Fruit fly (Drosophila melanogaster) whole organism, embryonic: ENCODE measurements around the gene Cpsf5.

Experiments used
- C15 ChIP-seq: fragments of 200-800 bp; sonication (Bioruptor generic); IDR thresholded peaks from 3 replicates; pipeline ENCODE4 v1.3.6; 2022; ENCODE audit warnings: missing biosample characterization, missing genetic modification characterization
- CG10209 ChIP-seq: fragments of 200-800 bp; sonication (Bioruptor generic); optimal IDR thresholded peaks from 3 replicates; lab custom pipeline; 2017; ENCODE audit warnings: missing biosample characterization, mild to moderate bottlenecking, missing genetic modification characterization, missing genetic modification reagents
- CG10462 ChIP-seq: fragments of 200-800 bp; sonication (Bioruptor generic); optimal IDR thresholded peaks from 2 replicates; lab custom pipeline; 2016; ENCODE audit warnings: missing biosample characterization, missing genetic modification characterization
- CG11398 ChIP-seq: fragments of 200-800 bp; sonication (Bioruptor generic); optimal IDR thresholded peaks from 2 replicates; lab custom pipeline; 2016; ENCODE audit warnings: missing biosample characterization, missing genetic modification characterization
- CG11456 ChIP-seq: fragments of 200-800 bp; sonication (Bioruptor generic); IDR thresholded peaks from 3 replicates; pipeline ENCODE4 v1.3.6; 2022; ENCODE audit warnings: missing biosample characterization, missing genetic modification characterization
- CG11723 ChIP-seq: fragments of 200-800 bp; sonication (Bioruptor generic); optimal IDR thresholded peaks from 2 replicates; lab custom pipeline; 2017; ENCODE audit warnings: missing biosample characterization, mild to moderate bottlenecking, missing genetic modification characterization
- CG12391 ChIP-seq: fragments of 200-800 bp; sonication (Bioruptor generic); optimal IDR thresholded peaks from 3 replicates; lab custom pipeline; 2018; ENCODE audit warnings: missing biosample characterization, mild to moderate bottlenecking, missing genetic modification characterization, moderate library complexity
- CG14441 ChIP-seq: fragments of 200-800 bp; sonication (Bioruptor generic); IDR thresholded peaks from 2 replicates; pipeline ENCODE4 v1.3.6; 2022; ENCODE audit warnings: missing biosample characterization, missing genetic modification characterization
- CG16815 ChIP-seq: fragments of 200-800 bp; sonication (Bioruptor generic); optimal IDR thresholded peaks from 3 replicates; lab custom pipeline; 2017; ENCODE audit warnings: missing biosample characterization, mild to moderate bottlenecking, missing genetic modification characterization
- CG18262 ChIP-seq: fragments of 200-800 bp; optimal IDR thresholded peaks from 3 replicates; lab custom pipeline; 2019; ENCODE audit warnings: missing biosample characterization, mild to moderate bottlenecking, missing genetic modification characterization, moderate library complexity
- CG3065 ChIP-seq: fragments of 200-800 bp; sonication (Bioruptor generic); optimal IDR thresholded peaks from 2 replicates; lab custom pipeline; 2016; ENCODE audit warnings: missing biosample characterization, missing genetic modification characterization
- CG32767 ChIP-seq: fragments of 200-800 bp; sonication (Bioruptor generic); IDR thresholded peaks from 2 replicates; pipeline ENCODE4 v1.3.6; 2022; ENCODE audit warnings: missing biosample characterization, missing genetic modification characterization
- CG33213 ChIP-seq: fragments of 200-800 bp; sonication (Bioruptor generic); optimal IDR thresholded peaks from 3 replicates; lab custom pipeline; 2016; ENCODE audit warnings: missing biosample characterization, missing genetic modification characterization
- CG3847 ChIP-seq: fragments of 200-800 bp; sonication (Bioruptor generic); IDR thresholded peaks from 2 replicates; pipeline ENCODE4 v1.3.6; 2022; ENCODE audit warnings: missing biosample characterization, missing genetic modification characterization
- CG4730 ChIP-seq: fragments of 200-800 bp; sonication (Bioruptor generic); IDR thresholded peaks from 2 replicates; pipeline ENCODE4 v1.3.6; 2022; ENCODE audit warnings: missing biosample characterization, missing genetic modification characterization
- CG6254 ChIP-seq: fragments of 200-800 bp; sonication (Bioruptor generic); optimal IDR thresholded peaks from 3 replicates; lab custom pipeline; 2017; ENCODE audit warnings: mild to moderate bottlenecking, missing biosample characterization, missing genetic modification reagents, missing genetic modification characterization
- CG6272 ChIP-seq: fragments of 200-800 bp; sonication (Bioruptor generic); IDR thresholded peaks from 2 replicates; pipeline ENCODE4 v1.3.6; 2022; ENCODE audit warnings: missing biosample characterization, missing genetic modification characterization
- CG8281 ChIP-seq: fragments of 200-800 bp; sonication (Bioruptor generic); optimal IDR thresholded peaks from 2 replicates; lab custom pipeline; 2018; ENCODE audit warnings: missing biosample characterization, mild to moderate bottlenecking, missing genetic modification characterization, moderate library complexity
- CG8765 ChIP-seq: fragments of 200-800 bp; sonication (Bioruptor generic); IDR thresholded peaks from 2 replicates; pipeline ENCODE4 v1.3.6; 2022; ENCODE audit warnings: missing biosample characterization, missing genetic modification characterization
- CG9437 ChIP-seq: fragments of 200-800 bp; sonication (Bioruptor generic); optimal IDR thresholded peaks from 2 replicates; lab custom pipeline; 2018; ENCODE audit warnings: missing biosample characterization, mild to moderate bottlenecking, missing genetic modification characterization
- Doc2 ChIP-seq: fragments of 200-800 bp; sonication (Bioruptor generic); IDR thresholded peaks from 2 replicates; pipeline ENCODE4 v1.3.6; 2022; ENCODE audit warnings: missing biosample characterization, missing genetic modification characterization
- Eip74EF ChIP-seq, 2 experiments: fragments of 200-800 bp in 1 of 2; fragments of >200 bp in 1 of 2; sonication (Bioruptor generic) in 1 of 2; optimal IDR thresholded peaks; 2 replicates each; lab custom pipeline; 2017 to 2019; ENCODE audit warnings: missing biosample characterization in 2 of 2, missing genetic modification characterization in 2 of 2, mild to moderate bottlenecking in 1 of 2, moderate library complexity in 1 of 2
- Fer1 ChIP-seq: fragments of 200-800 bp; sonication (Bioruptor generic); optimal IDR thresholded peaks from 2 replicates; lab custom pipeline; 2017; ENCODE audit warnings: missing biosample characterization, mild to moderate bottlenecking, missing genetic modification characterization
- Hand ChIP-seq: fragments of 200-800 bp; sonication (Bioruptor generic); optimal IDR thresholded peaks from 2 replicates; lab custom pipeline; 2017; ENCODE audit warnings: mild to moderate bottlenecking, missing biosample characterization, missing genetic modification reagents, missing genetic modification characterization
- Hr39 ChIP-seq: fragments of >200 bp; optimal IDR thresholded peaks from 2 replicates; lab custom pipeline; 2017
- Jarid2 ChIP-seq: fragments of 200-800 bp; sonication (Bioruptor generic); optimal IDR thresholded peaks from 3 replicates; lab custom pipeline; 2017; ENCODE audit warnings: mild to moderate bottlenecking, missing biosample characterization, missing genetic modification reagents, missing genetic modification characterization
- NC2α ChIP-seq: fragments of 200-800 bp; sonication (Bioruptor generic); optimal IDR thresholded peaks from 2 replicates; lab custom pipeline; 2016; ENCODE audit warnings: missing biosample characterization, missing genetic modification characterization
- NFAT ChIP-seq: fragments of 200-800 bp; sonication (Bioruptor generic); IDR thresholded peaks from 2 replicates; pipeline ENCODE4 v1.3.6; 2022; ENCODE audit warnings: missing biosample characterization, missing genetic modification characterization
- Sox100B ChIP-seq: fragments of 200-800 bp; sonication (Bioruptor generic); optimal IDR thresholded peaks from 3 replicates; lab custom pipeline; 2018; ENCODE audit warnings: missing biosample characterization, mild to moderate bottlenecking, missing genetic modification characterization
- abd-A ChIP-seq: fragments of 200-800 bp; sonication (Bioruptor generic); optimal IDR thresholded peaks from 3 replicates; lab custom pipeline; 2019; ENCODE audit warnings: missing biosample characterization, mild to moderate bottlenecking, missing genetic modification characterization, moderate library complexity
- ac ChIP-seq: fragments of 200-800 bp; sonication (Bioruptor generic); optimal IDR thresholded peaks from 3 replicates; lab custom pipeline; 2017; ENCODE audit warnings: missing biosample characterization, mild to moderate bottlenecking, missing genetic modification characterization
- amos ChIP-seq: fragments of 200-800 bp; sonication (Bioruptor generic); IDR thresholded peaks from 2 replicates; pipeline ENCODE4 v1.3.6; 2022; ENCODE audit warnings: missing biosample characterization, missing genetic modification characterization; ENCODE audit not compliant: partially characterized antibody
- ap ChIP-seq: fragments of 200-800 bp; sonication (Bioruptor generic); IDR thresholded peaks from 2 replicates; pipeline ENCODE4 v1.3.6; 2022; ENCODE audit warnings: missing biosample characterization, missing genetic modification characterization
- bowl ChIP-seq: fragments of 200-800 bp; sonication (Bioruptor generic); IDR thresholded peaks from 2 replicates; pipeline ENCODE4 v1.3.6; 2022; ENCODE audit warnings: missing biosample characterization, missing genetic modification characterization
- dmrt11E ChIP-seq: fragments of 200-800 bp; sonication (Bioruptor generic); optimal IDR thresholded peaks from 3 replicates; lab custom pipeline; 2018; ENCODE audit warnings: missing biosample characterization, mild to moderate bottlenecking, missing genetic modification characterization, moderate library complexity
- ewg ChIP-seq: fragments of 200-800 bp; sonication (Bioruptor generic); optimal IDR thresholded peaks from 3 replicates; lab custom pipeline; 2017; ENCODE audit warnings: mild to moderate bottlenecking, missing biosample characterization, missing genetic modification reagents, missing genetic modification characterization
- fd3F ChIP-seq: fragments of 200-800 bp; sonication (Bioruptor generic); optimal IDR thresholded peaks from 2 replicates; lab custom pipeline; 2018; ENCODE audit warnings: missing biosample characterization, mild to moderate bottlenecking, missing genetic modification characterization, moderate library complexity
- fd64A ChIP-seq: fragments of 200-800 bp; sonication (Bioruptor generic); optimal IDR thresholded peaks from 3 replicates; lab custom pipeline; 2018; ENCODE audit warnings: missing biosample characterization, mild to moderate bottlenecking, missing genetic modification characterization
- ftz-f1 ChIP-seq: fragments of 200-800 bp; sonication (Bioruptor generic); optimal IDR thresholded peaks from 2 replicates; lab custom pipeline; 2016; ENCODE audit warnings: missing biosample characterization, missing genetic modification characterization
- grn ChIP-seq: fragments of 200-800 bp; sonication (Bioruptor generic); optimal IDR thresholded peaks from 3 replicates; lab custom pipeline; 2017; ENCODE audit warnings: missing biosample characterization, missing genetic modification characterization
- h ChIP-seq: fragments of >200 bp; optimal IDR thresholded peaks from 2 replicates; lab custom pipeline; 2017
- hth ChIP-seq: fragments of >200 bp; optimal IDR thresholded peaks from 2 replicates; lab custom pipeline; 2017; ENCODE audit warnings: inconsistent platforms
- insv ChIP-seq, 2 experiments: fragments of 200-800 bp; sonication (Bioruptor generic); optimal IDR thresholded peaks; 3 replicates each; lab custom pipeline; 2016 to 2018; ENCODE audit warnings: missing biosample characterization in 2 of 2, missing genetic modification characterization in 2 of 2
- mld ChIP-seq: fragments of 200-800 bp; sonication (Bioruptor generic); IDR thresholded peaks from 3 replicates; pipeline ENCODE4 v1.3.6; 2022; ENCODE audit warnings: missing biosample characterization, missing genetic modification characterization; ENCODE audit not compliant: partially characterized antibody
- nmo ChIP-seq: fragments of 200-800 bp; sonication (Bioruptor generic); optimal IDR thresholded peaks from 2 replicates; lab custom pipeline; 2018; ENCODE audit warnings: missing biosample characterization, mild to moderate bottlenecking, missing genetic modification characterization, moderate library complexity
- nom ChIP-seq: fragments of 200-800 bp; sonication (Bioruptor generic); optimal IDR thresholded peaks from 2 replicates; lab custom pipeline; 2017; ENCODE audit warnings: missing biosample characterization, missing genetic modification characterization, mild to moderate bottlenecking, moderate library complexity, missing genetic modification reagents
- peb ChIP-seq: fragments of 200-800 bp; sonication (Bioruptor generic); IDR thresholded peaks from 2 replicates; pipeline ENCODE4 v1.3.6; 2022; ENCODE audit warnings: missing biosample characterization, missing genetic modification characterization
- scrt ChIP-seq: fragments of 200-800 bp; sonication (Bioruptor generic); optimal IDR thresholded peaks from 2 replicates; lab custom pipeline; 2018; ENCODE audit warnings: missing biosample characterization, mild to moderate bottlenecking, missing genetic modification characterization, moderate library complexity
- ssp ChIP-seq: fragments of 200-800 bp; sonication (Bioruptor generic); IDR thresholded peaks from 2 replicates; pipeline ENCODE4 v1.3.6; 2022; ENCODE audit warnings: missing biosample characterization, missing genetic modification characterization
- tll ChIP-seq, 2 experiments: fragments of 200-800 bp in 1 of 2; fragments of >200 bp in 1 of 2; sonication (Bioruptor generic) in 1 of 2; optimal IDR thresholded peaks; 2 replicates each; lab custom pipeline; 2017 to 2019; ENCODE audit warnings: missing biosample characterization in 2 of 2, missing genetic modification characterization in 2 of 2, mild to moderate bottlenecking in 1 of 2, moderate library complexity in 1 of 2

The Cpsf5 gene

DNA sequence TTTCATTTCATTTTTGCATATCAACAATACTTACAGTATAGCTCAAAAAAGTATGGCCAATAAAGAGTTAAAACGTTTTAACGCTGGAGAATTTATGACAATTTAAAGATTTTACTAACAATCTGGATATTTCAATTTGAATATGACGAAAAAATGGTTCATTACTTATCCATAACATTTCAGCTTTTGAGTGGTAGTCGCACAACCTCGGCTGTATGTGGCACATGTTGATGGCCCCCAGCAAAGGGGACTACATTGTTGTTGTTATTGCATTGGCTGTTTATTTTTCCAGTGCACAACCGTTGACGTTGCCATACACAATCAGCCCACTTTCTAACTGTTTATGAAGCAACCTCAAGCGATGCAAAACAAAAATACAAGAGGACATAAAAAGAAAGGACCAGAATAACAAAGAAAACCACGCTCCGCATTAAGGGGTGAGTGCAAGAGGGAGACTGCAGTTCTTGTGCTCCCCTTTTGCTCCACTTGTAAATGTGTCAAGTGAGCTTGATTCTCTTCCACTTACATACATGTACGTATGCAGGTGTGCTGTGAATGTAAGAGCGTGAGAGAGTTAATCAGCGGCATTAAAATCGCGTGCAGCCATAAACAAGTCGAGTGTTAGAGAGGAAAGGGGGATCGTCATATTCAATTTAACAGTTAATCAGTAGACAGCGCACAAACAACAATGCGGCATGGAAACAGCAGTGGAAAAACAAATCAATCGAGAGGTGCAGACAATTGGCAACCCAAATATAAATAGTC, 9.4 kb downstream of the Cpsf5 start (continued):
- TF ChIP-seq tll (GFP tag; optimal IDR thresholded peaks at IDR 0.05; lab: Kevin White, UChicago) (no peak), CG16815 (GFP tag; lab: Kevin White, UChicago) (no peak), grn (GFP tag; lab: Kevin White, UChicago) (no peak), CG4730 (GFP tag; lab: Robert Waterston, UW) (no peak), CG10462 (GFP tag; lab: Kevin White, UChicago) (no peak), CG3065 (GFP tag; lab: Kevin White, UChicago) (no peak), C15 (no peak), NC2α (GFP tag; lab: Kevin White, UChicago) (no peak), CG3847 (peak; percentile 12; the same call in 1 of the 2 replicates), hth (lab: Kevin White, UChicago) (no peak), mld (GFP tag; lab: Robert Waterston, UW) (no peak), Jarid2 (GFP tag; lab: Kevin White, UChicago) (no peak), dmrt11E (tag; lab: Kevin White, UChicago) (no peak), ap (GFP tag; lab: Robert Waterston, UW) (peak; percentile 62), CG8281 (tag; lab: Kevin White, UChicago) (no peak), CG6272 (GFP tag; lab: Robert Waterston, UW) (no peak), CG32767 (GFP tag; lab: Robert Waterston, UW) (no peak), Doc2 (no peak), CG11723 (no peak), CG11398 (peak; percentile 2), CG9437 (GFP tag; lab: Kevin White, UChicago) (peak; percentile 24), Fer1 (peak; percentile 21), bowl (GFP tag; lab: Robert Waterston, UW) (no peak), fd3F (GFP tag; lab: Kevin White, UChicago) (peak; percentile 21), scrt (peak; percentile 4), nom (peak; percentile 90), insv (GFP tag; optimal IDR thresholded peaks at IDR 0.05; lab: Kevin White, UChicago) (no peak), ac (GFP tag; lab: Kevin White, UChicago) (no peak), CG6254 (GFP tag; lab: Kevin White, UChicago) (no peak), CG33213 (GFP tag; lab: Kevin White, UChicago) (no peak), CG8765 (GFP tag; lab: Robert Waterston, UW) (no peak), Hand (GFP tag; lab: Kevin White, UChicago) (no peak), fd64A (GFP tag; lab: Kevin White, UChicago) (no peak), CG18262 (tag; lab: Kevin White, UChicago) (peak; percentile 56), amos (GFP tag; lab: Robert Waterston, UW) (no peak), ewg (GFP tag; lab: Kevin White, UChicago) (no peak), CG10209 (GFP tag; lab: Kevin White, UChicago) (peak; percentile 26), ftz-f1 (GFP tag; lab: Kevin White, UChicago) (no peak), peb (peak; percentile 17; the same call in 1 of the 2 replicates), nmo (GFP tag; lab: Kevin White, UChicago) (peak; percentile 46), Hr39 (lab: Kevin White, UChicago) (no peak), abd-A (no peak), NFAT (GFP tag; lab: Robert Waterston, UW) (no peak), ssp (GFP tag; lab: Robert Waterston, UW) (0 out of 2 replicates have a peak, but pooled peaks have one; percentile 16), CG11456 (GFP tag; lab: Robert Waterston, UW) (0 out of 3 replicates have a peak, but pooled peaks have one; percentile 24), CG12391 (tag; lab: Kevin White, UChicago) (peak; percentile 52), CG14441 (GFP tag; lab: Robert Waterston, UW) (peak; percentile 54), Eip74EF (GFP tag; optimal IDR thresholded peaks at IDR 0.05; lab: Kevin White, UChicago) (peak in 1 of 2 experiments; percentile 53), h (lab: Kevin White, UChicago) (no peak), Sox100B (GFP tag; lab: Kevin White, UChicago) (peak; percentile 50)
